Worm (Caenorhabditis elegans): ENCODE data around the gene C27A7.9.

- TF ChIP-seq aly-2 (tag; optimal IDR thresholded peaks at IDR 0.05): no peak
- no peak for TF ChIP-seq unc-62 (GFP tag; optimal IDR thresholded peaks at IDR 0.05)
- no peak for TF ChIP-seq R02D3.7 (tag; optimal IDR thresholded peaks at IDR 0.05)
- TF ChIP-seq elt-2 (tag; optimal IDR thresholded peaks at IDR 0.05): no peak
Observed at ce11 chrV:12120381-12120780, 34.1 kb downstream of the C27A7.9 start, which contains the start of gene C13C4.7.

Data from whole organism, L3 larva.